Worm (Caenorhabditis elegans) whole organism, early embryonic: Measurements from ENCODE around the gene H02F09.2.

ENCODE experiments used
- B0310.2 ChIP-seq: sonication (generic microtip); optimal IDR thresholded peaks from 2 replicates; lab custom pipeline; 2016; ENCODE audit warnings: mild to moderate bottlenecking, missing genetic modification characterization, missing compliant biosample characterization
- ama-1 ChIP-seq: fragments of 150-350 bp; optimal IDR thresholded peaks from 2 replicates; lab custom pipeline; 2014
- ceh-13 ChIP-seq: fragments of 200-800 bp; sonication (Bioruptor generic); optimal IDR thresholded peaks from 2 replicates; lab custom pipeline; 2018; ENCODE audit warnings: mild to moderate bottlenecking, missing genetic modification characterization, missing compliant biosample characterization
- tbx-11 ChIP-seq: fragments of 200-800 bp; sonication (Bioruptor generic); IDR thresholded peaks from 2 replicates; pipeline ENCODE4 v1.3.6; 2022; ENCODE audit warnings: missing genetic modification characterization, missing compliant biosample characterization
- tbx-37 ChIP-seq: fragments of 200-800 bp; sonication (Bioruptor generic); conservative IDR thresholded peaks from 2 replicates; pipeline ENCODE4 v1.3.6; 2022; ENCODE audit warnings: missing genetic modification reagents, missing genetic modification characterization, missing compliant biosample characterization
- tra-4 ChIP-seq: sonication (generic microtip); optimal IDR thresholded peaks from 2 replicates; lab custom pipeline; 2017; ENCODE audit warnings: missing genetic modification characterization, missing compliant biosample characterization

ce11 chrX:1535261-1535660 is 36.8 kb upstream of the H02F09.2 start, which contains the start of gene K06A9.3:
- TF ChIP-seq ama-1 (lab: Kevin White, UChicago): no peak
- TF ChIP-seq ceh-13 (GFP tag; lab: Kevin White, UChicago): no peak
- TF ChIP-seq tbx-37 (GFP tag; lab: Robert Waterston, UW): no peak
- TF ChIP-seq tra-4 (tag; lab: Kevin White, UChicago): no peak
- no peak for TF ChIP-seq B0310.2 (tag; lab: Kevin White, UChicago)
- no peak for TF ChIP-seq tbx-11 (GFP tag; lab: Robert Waterston, UW)
